Fruit fly (Drosophila melanogaster): ENCODE measurements around the gene CtsB.

Gene CtsB

DNA sequence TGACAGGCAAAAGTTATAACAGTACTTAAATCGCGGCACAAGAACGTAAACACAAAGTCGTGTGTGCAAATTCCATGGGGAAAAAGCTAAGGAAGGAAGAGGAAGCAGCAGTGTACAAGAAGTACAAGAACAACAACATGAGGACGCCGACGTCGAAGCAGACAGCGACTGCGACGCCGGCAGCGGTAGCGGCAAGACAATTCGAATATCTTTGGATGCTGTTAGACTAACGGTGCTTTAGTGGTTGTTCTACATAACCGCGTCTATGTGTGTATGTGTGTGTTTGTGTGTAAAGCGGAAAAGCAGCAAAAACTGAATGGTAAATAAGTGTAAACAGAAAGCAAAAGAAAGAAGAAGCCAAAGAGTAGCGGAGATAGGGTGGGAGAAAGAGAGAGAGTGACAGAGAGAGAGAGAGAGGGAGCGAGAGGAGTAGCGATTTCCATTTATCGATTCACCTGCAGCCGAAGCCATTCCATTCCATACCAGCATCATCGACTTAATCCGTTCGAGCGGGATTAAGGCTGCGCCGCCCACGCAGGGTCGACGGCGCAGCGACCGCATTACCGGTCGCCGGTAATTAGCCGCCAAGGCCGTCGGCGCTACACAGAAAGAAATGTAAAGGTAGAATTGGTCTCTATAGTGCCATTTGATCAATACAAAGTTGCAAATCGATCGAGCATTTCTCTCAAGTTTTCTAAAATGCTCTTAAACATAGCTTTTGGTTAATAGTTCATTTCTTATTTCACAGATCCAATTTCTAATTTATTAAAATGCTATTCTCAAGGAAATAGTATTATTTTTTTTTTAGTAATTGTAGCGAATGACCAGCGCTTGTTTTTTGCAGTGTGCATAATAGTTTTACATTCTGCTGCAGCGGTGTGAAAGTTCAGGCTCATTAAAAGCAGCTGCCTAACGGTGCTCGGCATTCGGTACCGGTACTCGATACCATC, 2.3 kb upstream of the CtsB start (continued):
- no peak for TF ChIP-seq CG3838 (GFP tag; optimal IDR thresholded peaks at IDR 0.05)
- no peak for TF ChIP-seq CG10565 (GFP tag; optimal IDR thresholded peaks at IDR 0.05)
- no peak for TF ChIP-seq CG16813 (GFP tag; IDR thresholded peaks at IDR 0.05; ENCODE audit: partially characterized antibody)
- peak; percentile 41 for TF ChIP-seq Bteb2 (GFP tag; optimal IDR thresholded peaks at IDR 0.05)
- peak; percentile 50 for TF ChIP-seq Ptx1 (GFP tag; IDR thresholded peaks at IDR 0.05)
- no peak for TF ChIP-seq sr (GFP tag; IDR thresholded peaks at IDR 0.05)
- TF ChIP-seq CG12769 (tag; optimal IDR thresholded peaks at IDR 0.05) = no peak
- no peak for TF ChIP-seq MESR4 (GFP tag; optimal IDR thresholded peaks at IDR 0.05)
- TF ChIP-seq CG9437 (GFP tag; optimal IDR thresholded peaks at IDR 0.05) = peak; percentile 22
- TF ChIP-seq CG10147 (GFP tag; optimal IDR thresholded peaks at IDR 0.05) = no peak
- TF ChIP-seq CG17361 (GFP tag; IDR thresholded peaks at IDR 0.05) = peak; percentile 60; the same call in 2 of the 3 replicates
- no peak for TF ChIP-seq dan (GFP tag; IDR thresholded peaks at IDR 0.05)
- TF ChIP-seq Oli (tag; optimal IDR thresholded peaks at IDR 0.05) = peak; percentile 76
- no peak; the same call in 1 of the 2 replicates for TF ChIP-seq CG32532 (GFP tag; IDR thresholded peaks at IDR 0.05)
- TF ChIP-seq CG11456 (GFP tag; IDR thresholded peaks at IDR 0.05) = no peak
- peak; percentile 28 for TF ChIP-seq CG18476 (GFP tag; optimal IDR thresholded peaks at IDR 0.05)
- TF ChIP-seq CG32767 (GFP tag; IDR thresholded peaks at IDR 0.05) = no peak
- no peak for TF ChIP-seq Ets97D (GFP tag; optimal IDR thresholded peaks at IDR 0.05)
- TF ChIP-seq NfI (GFP tag; optimal IDR thresholded peaks at IDR 0.05) = peak; percentile 42
- TF ChIP-seq CG1233 (GFP tag; optimal IDR thresholded peaks at IDR 0.05) = no peak
- TF ChIP-seq Aef1 (GFP tag; IDR thresholded peaks at IDR 0.05) = peak; percentile 31; the same call in 1 of the 3 replicates
- peak; percentile 4 for TF ChIP-seq Dip3 (GFP tag; optimal IDR thresholded peaks at IDR 0.05)
- no peak for TF ChIP-seq br (optimal IDR thresholded peaks at IDR 0.05)
- no peak for TF ChIP-seq h (optimal IDR thresholded peaks at IDR 0.05)
- no peak for TF ChIP-seq cas (GFP tag; IDR thresholded peaks at IDR 0.05)
- no peak for TF ChIP-seq CG9797 (GFP tag; optimal IDR thresholded peaks at IDR 0.05)
- TF ChIP-seq Dp (GFP tag; optimal IDR thresholded peaks at IDR 0.05) = no peak
- peak; percentile 27; the same call in 1 of the 2 replicates for TF ChIP-seq CG7372 (GFP tag; IDR thresholded peaks at IDR 0.05)
- peak; percentile 56 for TF ChIP-seq nmo (GFP tag; optimal IDR thresholded peaks at IDR 0.05)
- TF ChIP-seq odd (GFP tag; optimal IDR thresholded peaks at IDR 0.05) = peak; percentile 49
- peak; percentile 24 for TF ChIP-seq CG6654 (GFP tag; optimal IDR thresholded peaks at IDR 0.05)
- TF ChIP-seq Camta (GFP tag; optimal IDR thresholded peaks at IDR 0.05) = peak; percentile 53
- no peak for TF ChIP-seq gro (GFP tag; optimal IDR thresholded peaks at IDR 0.05)
- TF ChIP-seq crp (GFP tag; optimal IDR thresholded peaks at IDR 0.05) = no peak
- TF ChIP-seq zf30C (GFP tag; optimal IDR thresholded peaks at IDR 0.05) = peak; percentile 41
- TF ChIP-seq so (GFP tag; IDR thresholded peaks at IDR 0.05) = peak; percentile 38; the same call in 1 of the 3 replicates
- TF ChIP-seq CG8765 (GFP tag; IDR thresholded peaks at IDR 0.05) = no peak
- no peak for TF ChIP-seq gce (GFP tag; IDR thresholded peaks at IDR 0.05)
- TF ChIP-seq tgo (GFP tag; IDR thresholded peaks at IDR 0.05) = peak; percentile 47
- no peak for TF ChIP-seq CG8089 (GFP tag; optimal IDR thresholded peaks at IDR 0.05)
- TF ChIP-seq B-H1 (GFP tag; IDR thresholded peaks at IDR 0.05) = no peak
- no peak for TF ChIP-seq crol (GFP tag; IDR thresholded peaks at IDR 0.05)
- no peak for TF ChIP-seq Mrtf (GFP tag; IDR thresholded peaks at IDR 0.05)
- no peak for TF ChIP-seq CG11085 (GFP tag; IDR thresholded peaks at IDR 0.05)
- peak; percentile 35 for TF ChIP-seq CG1529 (GFP tag; optimal IDR thresholded peaks at IDR 0.05)
- TF ChIP-seq Hey (tag; optimal IDR thresholded peaks at IDR 0.05) = no peak
- peak; percentile 69 for TF ChIP-seq zen (tag; optimal IDR thresholded peaks at IDR 0.05)
- TF ChIP-seq ase (GFP tag; IDR thresholded peaks at IDR 0.05) = no peak
- peak; percentile 14 for TF ChIP-seq maf-S (GFP tag; optimal IDR thresholded peaks at IDR 0.05)
- peak; percentile 32 for TF ChIP-seq Chrac-16 (GFP tag; optimal IDR thresholded peaks at IDR 0.05)
